Worm (Caenorhabditis elegans) whole organism, L2 larva: ENCODE results near the gene ZK632.12.

Experiments
- alr-1 ChIP-seq: fragments of 150-350 bp; optimal IDR thresholded peaks from 2 replicates; lab custom pipeline; 2014; ENCODE audit warnings: missing biosample characterization, missing genetic modification characterization
- ama-1 ChIP-seq: fragments of 150-350 bp; optimal IDR thresholded peaks from 2 replicates; lab custom pipeline; 2018; ENCODE audit warnings: inconsistent platforms
- crh-2 ChIP-seq: sonication (generic microtip); optimal IDR thresholded peaks from 2 replicates; lab custom pipeline; 2017; ENCODE audit warnings: missing biosample characterization, missing genetic modification characterization
- egl-27 ChIP-seq: sonication (generic microtip); optimal IDR thresholded peaks from 3 replicates; lab custom pipeline; 2017; ENCODE audit warnings: missing biosample characterization, missing genetic modification reagents, missing genetic modification characterization
- elt-3 ChIP-seq: sonication (generic microtip); optimal IDR thresholded peaks from 2 replicates; lab custom pipeline; 2017; ENCODE audit warnings: missing biosample characterization, missing genetic modification characterization
- lsy-2 ChIP-seq, 2 experiments: fragments of 150-350 bp in 1 of 2; sonication (generic microtip) in 1 of 2; optimal IDR thresholded peaks; 2 replicates each; lab custom pipeline; 2014 to 2017; ENCODE audit warnings: missing biosample characterization in 2 of 2, missing genetic modification characterization in 2 of 2
- mbf-1 ChIP-seq: sonication (generic microtip); optimal IDR thresholded peaks from 2 replicates; lab custom pipeline; 2017; ENCODE audit warnings: missing biosample characterization, missing genetic modification characterization
- nhr-23 ChIP-seq: fragments of 150-350 bp; optimal IDR thresholded peaks from 2 replicates; lab custom pipeline; 2014; ENCODE audit warnings: missing biosample characterization, missing genetic modification reagents, missing genetic modification characterization
- nhr-25 ChIP-seq: fragments of 150-350 bp; sonication (generic microtip); optimal IDR thresholded peaks from 3 replicates; lab custom pipeline; 2014; ENCODE audit warnings: missing biosample characterization, missing genetic modification characterization
- nhr-6 ChIP-seq: fragments of 150-350 bp; optimal IDR thresholded peaks from 2 replicates; lab custom pipeline; 2014; ENCODE audit warnings: missing biosample characterization, missing genetic modification characterization
- nhr-77 ChIP-seq: fragments of 150-350 bp; optimal IDR thresholded peaks from 2 replicates; lab custom pipeline; 2014; ENCODE audit warnings: missing biosample characterization, missing genetic modification characterization
- unc-39 ChIP-seq: fragments of 150-350 bp; optimal IDR thresholded peaks from 2 replicates; lab custom pipeline; 2014; ENCODE audit warnings: missing biosample characterization, missing genetic modification characterization
- unc-62 ChIP-seq: fragments of 150-350 bp; optimal IDR thresholded peaks from 2 replicates; lab custom pipeline; 2014; ENCODE audit warnings: missing biosample characterization, missing genetic modification reagents, missing genetic modification characterization
- ztf-11 ChIP-seq: sonication (generic microtip); optimal IDR thresholded peaks from 2 replicates; lab custom pipeline; 2017; ENCODE audit warnings: missing biosample characterization, missing genetic modification characterization

ce11 chrIII:9796448-9796847 is 34.2 kb upstream of the ZK632.12 start, which contains the start of gene srxa-10:
- TF ChIP-seq alr-1 (tag; lab: Kevin White, UChicago) = no peak
- no peak for TF ChIP-seq egl-27
- no peak for TF ChIP-seq unc-62 (GFP tag; lab: Kevin White, UChicago)
- no peak for TF ChIP-seq nhr-23 (tag; lab: Kevin White, UChicago)
- no peak for TF ChIP-seq ztf-11 (tag; lab: Kevin White, UChicago)
- TF ChIP-seq nhr-77 = no peak
- TF ChIP-seq ama-1 (lab: Kevin White, UChicago) = no peak
- no peak for TF ChIP-seq elt-3 (tag; lab: Kevin White, UChicago)
- no peak for TF ChIP-seq nhr-25 (tag; lab: Kevin White, UChicago)
- no peak for TF ChIP-seq mbf-1 (tag; lab: Kevin White, UChicago)
- TF ChIP-seq crh-2 (tag; lab: Kevin White, UChicago) = no peak
- TF ChIP-seq unc-39 (tag; lab: Kevin White, UChicago) = no peak
- no peak for TF ChIP-seq lsy-2 (tag; optimal IDR thresholded peaks at IDR 0.05; lab: Kevin White, UChicago)
- TF ChIP-seq nhr-6 (tag; lab: Kevin White, UChicago) = no peak
